Worm (Caenorhabditis elegans) whole organism, dauer: Measurements from ENCODE around the gene Y73F4A.2.

Experiments used
- unc-62 ChIP-seq: sonication (generic microtip); optimal IDR thresholded peaks from 2 replicates; lab custom pipeline; 2017; ENCODE audit warnings: missing biosample characterization, missing genetic modification reagents, missing genetic modification characterization

The Y73F4A.2 gene

DNA sequence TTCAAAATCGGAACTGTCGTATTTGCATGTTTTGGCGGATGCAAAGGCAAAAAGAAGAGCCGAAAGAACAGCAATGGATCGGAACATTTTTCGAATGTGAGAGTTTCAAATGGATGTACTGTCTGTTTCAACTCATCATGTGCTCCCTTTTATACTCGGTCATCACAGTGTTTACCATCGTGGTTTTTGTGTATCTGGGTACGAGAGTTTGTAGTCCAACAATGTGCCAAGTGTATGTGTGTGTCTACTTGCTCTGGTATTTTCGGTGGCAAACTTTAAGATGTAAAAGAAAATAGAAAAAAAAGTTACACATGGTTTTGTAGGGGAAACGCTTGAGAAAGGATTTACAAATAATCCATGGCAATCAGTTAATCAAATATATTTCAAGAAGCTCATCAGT is at the start of gene Y73F4A.2:
Gene Y73F4A.2, minus strand, starts transcription at position 124 of the 400 bp plus-strand sequence.
- no peak for TF ChIP-seq unc-62 (GFP tag; lab: Kevin White, UChicago)

- no peak for TF ChIP-seq unc-62 (GFP tag; lab: Kevin White, UChicago)
Measured at ce11 chrIV:9092011-9092410, 48.9 kb upstream of the Y73F4A.2 start.

DNA sequence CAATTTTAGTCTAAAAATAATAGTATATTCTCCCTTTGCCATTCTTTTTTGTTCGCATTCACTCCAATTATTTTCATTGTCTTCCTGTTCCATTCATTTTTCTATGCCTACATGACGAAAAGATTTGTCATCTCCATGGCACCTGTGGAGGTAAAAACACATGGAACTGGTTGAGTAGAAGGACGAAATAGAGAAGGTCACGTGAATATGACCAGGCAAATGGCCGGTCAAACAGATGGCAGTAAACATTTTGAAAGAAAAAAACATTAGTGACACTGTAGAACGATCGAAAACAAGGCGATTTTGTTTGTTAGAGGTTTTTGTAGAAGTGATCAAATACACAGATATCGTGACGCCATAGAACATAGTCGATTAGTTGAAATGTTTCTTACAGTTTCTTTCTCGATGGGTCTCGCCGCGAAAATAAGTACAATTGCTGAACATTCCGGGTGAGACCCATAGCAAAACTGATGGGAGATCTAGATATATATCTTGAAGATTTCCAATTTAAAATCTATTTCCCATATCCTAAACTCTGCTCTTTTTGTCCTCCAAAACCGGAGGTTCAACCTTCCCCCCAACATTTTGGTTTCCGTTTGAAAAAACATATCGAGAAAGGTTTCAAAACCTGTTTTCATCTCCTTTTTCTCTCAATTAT is 47.5 kb upstream of the Y73F4A.2 start:
- TF ChIP-seq unc-62 (GFP tag; lab: Kevin White, UChicago) = no peak

DNA sequence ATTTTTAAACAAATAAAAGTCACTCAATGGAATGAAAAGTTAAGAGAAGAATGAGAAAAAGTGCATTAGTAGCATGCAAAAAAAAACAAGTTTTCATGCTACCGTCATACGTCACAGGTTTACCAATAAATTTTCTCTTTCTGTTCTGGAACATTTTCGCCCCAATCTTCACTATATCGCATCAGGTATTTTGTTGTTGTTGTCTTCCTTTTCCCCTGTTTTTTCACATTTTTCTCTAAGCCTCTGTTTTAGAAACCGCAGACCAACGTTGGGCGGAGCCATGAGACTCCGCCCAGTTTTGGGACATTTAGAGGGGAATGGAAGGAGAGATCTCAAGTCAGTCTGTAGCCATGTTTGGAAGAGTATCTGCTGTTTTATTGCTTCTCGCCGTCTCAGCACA is 45.1 kb upstream of the Y73F4A.2 start, which contains the start of gene msa-1:
Gene msa-1, plus strand, starts transcription at position 301 of the 400 bp plus-strand sequence.
- TF ChIP-seq unc-62 (GFP tag; lab: Kevin White, UChicago) = no peak

ce11 chrIV:9082055-9082454 is 38.9 kb upstream of the Y73F4A.2 start, which contains the start of gene twk-8:
Gene twk-8 (plus strand): TSS chrIV:9082355.
- TF ChIP-seq unc-62 (GFP tag; lab: Kevin White, UChicago) = no peak

- no peak for TF ChIP-seq unc-62 (GFP tag; lab: Kevin White, UChicago)
Measured at ce11 chrIV:9080201-9080600, 37.1 kb upstream of the Y73F4A.2 start.

DNA sequence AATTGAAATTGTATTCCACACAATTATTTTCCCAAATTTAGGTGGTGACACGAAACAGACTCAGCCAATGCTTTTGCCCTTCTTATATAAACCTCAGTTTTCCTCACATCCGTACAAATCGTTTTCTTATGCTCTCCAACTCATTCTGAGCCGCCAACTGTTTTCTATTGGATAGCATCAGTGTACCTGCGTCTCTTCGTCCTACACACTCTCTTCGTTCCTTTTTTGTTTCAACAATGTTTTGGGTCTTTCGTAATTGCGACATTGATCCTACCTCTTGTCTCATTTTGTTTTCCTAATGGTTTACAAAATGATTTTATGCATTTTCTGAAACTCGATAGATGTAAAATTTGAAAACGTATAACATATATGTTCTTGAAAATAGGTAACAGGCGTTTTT is 36.2 kb upstream of the Y73F4A.2 start:
- TF ChIP-seq unc-62 (GFP tag; lab: Kevin White, UChicago) = no peak

- no peak for TF ChIP-seq unc-62 (GFP tag; lab: Kevin White, UChicago)
Measured at ce11 chrIV:9078469-9078868, 35.3 kb upstream of the Y73F4A.2 start, which contains the start of gene mans-4. Gene mans-4 (minus strand): TSS chrIV:9078569.

DNA sequence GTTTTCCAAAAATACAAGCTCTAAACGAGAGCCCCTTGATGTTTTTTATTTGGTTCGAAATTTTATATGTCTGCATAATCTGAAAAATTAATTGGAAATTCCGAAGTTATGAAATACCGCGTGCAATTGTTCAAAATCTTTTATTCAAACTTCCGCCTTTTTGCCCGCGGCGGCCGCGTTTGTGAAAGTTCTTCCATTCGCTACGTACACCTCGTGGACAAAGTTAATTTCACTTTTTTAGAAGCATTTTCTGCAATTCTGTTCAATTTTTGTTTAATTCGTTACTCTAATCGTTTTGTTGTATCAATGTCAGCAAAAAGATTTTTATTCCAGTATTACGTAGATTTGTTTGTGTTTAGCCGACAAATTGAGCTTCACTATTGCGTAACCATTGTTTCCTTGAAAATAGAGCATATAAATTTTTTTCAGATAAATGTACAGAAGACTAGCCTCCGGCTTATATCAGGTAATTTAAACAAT is 31.1 kb upstream of the Y73F4A.2 start, which contains the start of gene mppb-1:
Gene mppb-1, plus strand, starts transcription at position 430 of the 480 bp plus-strand sequence.
- TF ChIP-seq unc-62 (GFP tag; lab: Kevin White, UChicago) = no peak

DNA sequence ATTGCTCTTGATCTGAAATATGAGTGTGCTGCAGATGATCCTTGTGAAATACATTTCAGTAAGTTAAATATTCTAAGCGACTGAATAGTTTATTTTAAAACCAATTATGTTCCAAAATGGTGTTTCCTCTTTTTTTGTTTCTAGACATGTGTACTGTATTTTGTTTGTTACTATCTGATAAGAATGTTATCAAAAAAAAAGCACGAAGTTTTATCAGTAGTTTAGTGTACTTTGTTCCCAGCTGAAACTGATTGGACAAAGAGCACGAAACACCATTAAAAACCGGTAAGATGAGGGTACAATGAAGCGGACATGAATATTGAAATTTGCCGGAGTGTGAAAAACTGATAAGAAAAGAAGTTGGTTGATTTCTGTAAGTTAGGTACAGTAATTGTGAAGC is 27.0 kb upstream of the Y73F4A.2 start:
- no peak for TF ChIP-seq unc-62 (GFP tag; lab: Kevin White, UChicago)

DNA sequence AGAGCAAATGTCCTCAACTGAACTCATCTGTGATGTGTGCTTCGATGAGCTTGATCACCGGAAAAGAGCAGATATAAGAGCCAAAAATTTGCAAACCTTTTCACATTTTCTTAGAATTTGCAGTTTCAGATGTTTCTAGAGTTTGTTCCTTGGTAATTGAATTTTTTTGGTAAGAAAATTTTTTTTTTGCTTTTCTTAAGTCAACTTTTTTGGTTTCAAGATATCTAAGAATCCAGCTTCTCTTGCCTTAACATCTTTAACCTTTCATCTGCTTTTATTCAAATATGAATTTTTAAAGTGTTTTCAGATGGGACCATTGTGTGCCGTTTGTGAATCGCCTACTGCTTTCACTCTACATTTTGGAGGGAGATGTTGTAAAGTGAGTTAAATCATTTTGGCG is 26.6 kb upstream of the Y73F4A.2 start, which contains the start of gene nhr-11:
Gene nhr-11, plus strand, starts transcription at position 301 of the 400 bp plus-strand sequence.
- TF ChIP-seq unc-62 (GFP tag; lab: Kevin White, UChicago) = no peak

DNA sequence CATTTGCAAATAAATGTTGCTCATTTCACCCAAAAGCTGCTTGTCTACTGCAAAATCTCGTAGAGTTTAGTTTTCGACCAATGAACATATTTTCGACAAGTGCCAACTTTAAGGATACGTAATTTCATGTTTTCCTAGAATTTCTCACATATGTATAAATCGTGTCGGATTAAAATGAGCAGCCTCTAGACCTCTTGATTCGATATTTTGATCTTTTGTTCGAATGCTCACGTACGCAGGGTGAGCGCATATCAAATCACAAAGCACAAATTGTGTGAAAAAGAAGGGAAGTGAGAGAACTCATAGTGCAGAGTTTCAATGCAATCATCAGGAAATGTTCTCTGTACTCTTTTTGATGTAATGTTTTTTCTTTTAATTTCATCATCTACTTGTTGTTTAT is 20.4 kb upstream of the Y73F4A.2 start:
- no peak for TF ChIP-seq unc-62 (GFP tag; lab: Kevin White, UChicago)

ce11 chrIV:9053403-9053802 is 10.3 kb upstream of the Y73F4A.2 start:
- TF ChIP-seq unc-62 (GFP tag; lab: Kevin White, UChicago) = no peak

ce11 chrIV:9051510-9052175 is 8.5 kb upstream of the Y73F4A.2 start:
- no peak for TF ChIP-seq unc-62 (GFP tag; lab: Kevin White, UChicago)

ce11 chrIV:9051036-9051435 is 7.9 kb upstream of the Y73F4A.2 start:
- no peak for TF ChIP-seq unc-62 (GFP tag; lab: Kevin White, UChicago)

- TF ChIP-seq unc-62 (GFP tag; lab: Kevin White, UChicago) = no peak
Measured at ce11 chrIV:9045252-9045651, 2.1 kb upstream of the Y73F4A.2 start, which contains the start of gene Y73F4A.1. Gene Y73F4A.1 (minus strand): TSS chrIV:9045352.
